Fruit fly (Drosophila melanogaster) whole organism, embryonic: ENCODE results near the gene CG5921.
A peak's percentile ranks its signal among the peaks of the same experiment; 100 is the strongest.

Experiments
- B-H2 ChIP-seq: fragments of 200-800 bp; sonication (Bioruptor generic); optimal IDR thresholded peaks from 2 replicates; lab custom pipeline; 2018; ENCODE audit warnings: missing biosample characterization, mild to moderate bottlenecking, missing genetic modification characterization
- CG10462 ChIP-seq: fragments of 200-800 bp; sonication (Bioruptor generic); optimal IDR thresholded peaks from 2 replicates; lab custom pipeline; 2016; ENCODE audit warnings: missing biosample characterization, missing genetic modification characterization
- CG11398 ChIP-seq: fragments of 200-800 bp; sonication (Bioruptor generic); optimal IDR thresholded peaks from 2 replicates; lab custom pipeline; 2016; ENCODE audit warnings: missing biosample characterization, missing genetic modification characterization
- CG12071 ChIP-seq: fragments of 200-800 bp; sonication (Bioruptor generic); optimal IDR thresholded peaks from 3 replicates; lab custom pipeline; 2018; ENCODE audit warnings: missing biosample characterization, mild to moderate bottlenecking, missing genetic modification characterization
- CG12769 ChIP-seq: fragments of 200-800 bp; sonication (Bioruptor generic); optimal IDR thresholded peaks from 2 replicates; lab custom pipeline; 2019; ENCODE audit warnings: missing biosample characterization, mild to moderate bottlenecking, missing genetic modification characterization, moderate library complexity
- CG13775 ChIP-seq: fragments of 200-800 bp; sonication (Bioruptor generic); optimal IDR thresholded peaks from 3 replicates; lab custom pipeline; 2017; ENCODE audit warnings: missing biosample characterization, mild to moderate bottlenecking, missing genetic modification characterization
- CG1602 ChIP-seq: fragments of 200-800 bp; sonication (Bioruptor generic); optimal IDR thresholded peaks from 3 replicates; lab custom pipeline; 2016; ENCODE audit warnings: missing biosample characterization, missing genetic modification characterization
- CG16815 ChIP-seq: fragments of 200-800 bp; sonication (Bioruptor generic); optimal IDR thresholded peaks from 3 replicates; lab custom pipeline; 2017; ENCODE audit warnings: missing biosample characterization, mild to moderate bottlenecking, missing genetic modification characterization
- CG17802 ChIP-seq: fragments of 200-800 bp; sonication (Bioruptor generic); optimal IDR thresholded peaks from 2 replicates; lab custom pipeline; 2018; ENCODE audit warnings: missing biosample characterization, mild to moderate bottlenecking, missing genetic modification characterization, moderate library complexity
- CG2678 ChIP-seq: fragments of 200-800 bp; sonication (Bioruptor generic); optimal IDR thresholded peaks from 3 replicates; lab custom pipeline; 2019; ENCODE audit warnings: missing biosample characterization, mild to moderate bottlenecking, missing genetic modification characterization, moderate library complexity
- CG3726 ChIP-seq: fragments of 200-800 bp; sonication (Bioruptor generic); IDR thresholded peaks from 3 replicates; pipeline ENCODE4, ENCODE4 v1.3.6; 2022; ENCODE audit warnings: missing biosample characterization, missing genetic modification characterization
- CG4707 ChIP-seq: fragments of 200-800 bp; sonication (Bioruptor generic); optimal IDR thresholded peaks from 2 replicates; lab custom pipeline; 2018; ENCODE audit warnings: missing biosample characterization, mild to moderate bottlenecking, missing genetic modification characterization, moderate library complexity
- CG5245 ChIP-seq: fragments of 200-800 bp; sonication (Bioruptor generic); optimal IDR thresholded peaks from 3 replicates; lab custom pipeline; 2016; ENCODE audit warnings: missing biosample characterization, missing genetic modification characterization
- CG6854 ChIP-seq: fragments of 200-800 bp; sonication (Bioruptor generic); optimal IDR thresholded peaks from 3 replicates; lab custom pipeline; 2017; ENCODE audit warnings: missing biosample characterization, mild to moderate bottlenecking, missing genetic modification characterization
- CG7745 ChIP-seq: fragments of 200-800 bp; sonication (Bioruptor generic); optimal IDR thresholded peaks from 2 replicates; lab custom pipeline; 2018; ENCODE audit warnings: missing biosample characterization, mild to moderate bottlenecking, missing genetic modification characterization, moderate library complexity
- CG8089 ChIP-seq: fragments of 200-800 bp; sonication (Bioruptor generic); optimal IDR thresholded peaks from 3 replicates; lab custom pipeline; 2016; ENCODE audit warnings: missing biosample characterization, missing genetic modification characterization
- CG9215 ChIP-seq: fragments of 200-800 bp; sonication (Bioruptor generic); IDR thresholded peaks from 2 replicates; pipeline ENCODE4 v1.3.6; 2022; ENCODE audit warnings: missing biosample characterization, missing genetic modification characterization
- CG9727 ChIP-seq: fragments of 200-800 bp; sonication (Bioruptor generic); optimal IDR thresholded peaks from 3 replicates; lab custom pipeline; 2017; ENCODE audit warnings: missing biosample characterization, mild to moderate bottlenecking, missing genetic modification characterization
- Dip3 ChIP-seq: fragments of 200-800 bp; sonication (Bioruptor generic); optimal IDR thresholded peaks from 3 replicates; lab custom pipeline; 2016; ENCODE audit warnings: missing biosample characterization, missing genetic modification characterization
- Dref ChIP-seq: fragments of 200-800 bp; sonication (Bioruptor generic); IDR thresholded peaks from 2 replicates; pipeline ENCODE4 v1.3.6; 2022; ENCODE audit warnings: missing biosample characterization, missing genetic modification characterization
- Hsf ChIP-seq: fragments of 200-800 bp; sonication (Bioruptor generic); optimal IDR thresholded peaks from 3 replicates; lab custom pipeline; 2016; ENCODE audit warnings: missing biosample characterization, missing genetic modification characterization
- Meics ChIP-seq: fragments of 200-800 bp; sonication (Bioruptor generic); optimal IDR thresholded peaks from 2 replicates; lab custom pipeline; 2017; ENCODE audit warnings: missing biosample characterization, mild to moderate bottlenecking, missing genetic modification characterization
- Mes4 ChIP-seq: fragments of 200-800 bp; sonication (Bioruptor generic); optimal IDR thresholded peaks from 2 replicates; lab custom pipeline; 2016; ENCODE audit warnings: missing biosample characterization, missing genetic modification characterization
- Pdp1 ChIP-seq, 2 experiments: fragments of 200-800 bp; sonication (Bioruptor generic); optimal IDR thresholded peaks; 3 replicates each; lab custom pipeline; 2016; ENCODE audit warnings: missing biosample characterization in 2 of 2, missing genetic modification characterization in 2 of 2, mild to moderate bottlenecking in 1 of 2, moderate library complexity in 1 of 2
- Sin3A ChIP-seq: fragments of >200 bp; optimal IDR thresholded peaks from 2 replicates; lab custom pipeline; 2018
- Sry-β ChIP-seq: fragments of 200-800 bp; sonication (Bioruptor generic); optimal IDR thresholded peaks from 2 replicates; lab custom pipeline; 2018; ENCODE audit warnings: missing biosample characterization, mild to moderate bottlenecking, missing genetic modification characterization, moderate library complexity
- Taf1 ChIP-seq: fragments of 200-800 bp; sonication (Bioruptor generic); IDR thresholded peaks from 2 replicates; pipeline ENCODE4 v1.3.6; 2022; ENCODE audit warnings: missing biosample characterization, missing genetic modification characterization
- Usf ChIP-seq: fragments of 200-800 bp; sonication (Bioruptor generic); optimal IDR thresholded peaks from 2 replicates; lab custom pipeline; 2017; ENCODE audit warnings: missing genotype, missing biosample characterization, missing genetic modification characterization
- Xbp1 ChIP-seq: fragments of 200-800 bp; sonication (Bioruptor generic); optimal IDR thresholded peaks from 3 replicates; lab custom pipeline; 2016; ENCODE audit warnings: missing biosample characterization, mild to moderate bottlenecking, missing genetic modification characterization
- ac ChIP-seq: fragments of 200-800 bp; sonication (Bioruptor generic); optimal IDR thresholded peaks from 3 replicates; lab custom pipeline; 2017; ENCODE audit warnings: missing biosample characterization, mild to moderate bottlenecking, missing genetic modification characterization
- ap ChIP-seq: fragments of 200-800 bp; sonication (Bioruptor generic); IDR thresholded peaks from 2 replicates; pipeline ENCODE4 v1.3.6; 2022; ENCODE audit warnings: missing biosample characterization, missing genetic modification characterization
- bab2 ChIP-seq: fragments of 200-800 bp; sonication (Bioruptor generic); optimal IDR thresholded peaks from 2 replicates; lab custom pipeline; 2016; ENCODE audit warnings: missing biosample characterization, missing genetic modification characterization
- cg ChIP-seq: fragments of 200-800 bp; sonication (Bioruptor generic); optimal IDR thresholded peaks from 3 replicates; lab custom pipeline; 2019; ENCODE audit warnings: missing biosample characterization, mild to moderate bottlenecking, missing genetic modification characterization, moderate library complexity
- fd102C ChIP-seq: fragments of 200-800 bp; sonication (Bioruptor generic); optimal IDR thresholded peaks from 2 replicates; lab custom pipeline; 2018; ENCODE audit warnings: missing biosample characterization, mild to moderate bottlenecking, missing genetic modification characterization, moderate library complexity
- fd64A ChIP-seq: fragments of 200-800 bp; sonication (Bioruptor generic); optimal IDR thresholded peaks from 3 replicates; lab custom pipeline; 2018; ENCODE audit warnings: missing biosample characterization, mild to moderate bottlenecking, missing genetic modification characterization
- ftz-f1 ChIP-seq: fragments of 200-800 bp; sonication (Bioruptor generic); optimal IDR thresholded peaks from 2 replicates; lab custom pipeline; 2016; ENCODE audit warnings: missing biosample characterization, missing genetic modification characterization
- fu2 ChIP-seq: fragments of 200-800 bp; sonication (Bioruptor generic); optimal IDR thresholded peaks from 2 replicates; lab custom pipeline; 2016; ENCODE audit warnings: missing biosample characterization, missing genetic modification characterization
- gfzf ChIP-seq: fragments of 200-800 bp; sonication (Bioruptor generic); optimal IDR thresholded peaks from 2 replicates; lab custom pipeline; 2016; ENCODE audit warnings: missing biosample characterization, mild to moderate bottlenecking, missing genetic modification characterization, moderate library complexity
- hb ChIP-seq: fragments of 200-800 bp; sonication (Bioruptor generic); IDR thresholded peaks from 3 replicates; pipeline ENCODE4 v1.3.6; 2022; ENCODE audit warnings: missing biosample characterization, missing genetic modification characterization; ENCODE audit not compliant: partially characterized antibody
- klu ChIP-seq: fragments of 200-800 bp; sonication (Bioruptor generic); IDR thresholded peaks from 2 replicates; pipeline ENCODE4 v1.3.6; 2022; ENCODE audit warnings: missing biosample characterization, missing genetic modification characterization
- kni ChIP-seq: fragments of 200-800 bp; sonication (Bioruptor generic); optimal IDR thresholded peaks from 3 replicates; lab custom pipeline; 2017; ENCODE audit warnings: mild to moderate bottlenecking, missing biosample characterization, missing genetic modification reagents, missing genetic modification characterization
- luna ChIP-seq: fragments of 200-800 bp; sonication (Bioruptor generic); optimal IDR thresholded peaks from 2 replicates; lab custom pipeline; 2016; ENCODE audit warnings: missing biosample characterization, missing genetic modification characterization
- oc ChIP-seq: fragments of 200-800 bp; sonication (Bioruptor generic); optimal IDR thresholded peaks from 2 replicates; lab custom pipeline; 2018; ENCODE audit warnings: missing biosample characterization, mild to moderate bottlenecking, missing genetic modification characterization, moderate library complexity
- peb ChIP-seq: fragments of 200-800 bp; sonication (Bioruptor generic); IDR thresholded peaks from 2 replicates; pipeline ENCODE4 v1.3.6; 2022; ENCODE audit warnings: missing biosample characterization, missing genetic modification characterization
- phol ChIP-seq: fragments of 200-800 bp; sonication (Bioruptor generic); optimal IDR thresholded peaks from 3 replicates; lab custom pipeline; 2018; ENCODE audit warnings: missing biosample characterization, mild to moderate bottlenecking, missing genetic modification characterization, moderate library complexity
- pros ChIP-seq: fragments of 200-800 bp; sonication (Bioruptor generic); optimal IDR thresholded peaks from 3 replicates; lab custom pipeline; 2019; ENCODE audit warnings: missing biosample characterization, mild to moderate bottlenecking, missing genetic modification characterization, moderate library complexity
- ro ChIP-seq: fragments of 200-800 bp; sonication (Bioruptor generic); IDR thresholded peaks from 2 replicates; pipeline ENCODE4 v1.3.6; 2022; ENCODE audit warnings: missing biosample characterization, missing genetic modification characterization
- scrt ChIP-seq: fragments of 200-800 bp; sonication (Bioruptor generic); optimal IDR thresholded peaks from 2 replicates; lab custom pipeline; 2018; ENCODE audit warnings: missing biosample characterization, mild to moderate bottlenecking, missing genetic modification characterization, moderate library complexity
- sisA ChIP-seq: fragments of 200-800 bp; sonication (Bioruptor generic); IDR thresholded peaks from 2 replicates; pipeline ENCODE4 v1.3.6; 2022; ENCODE audit warnings: missing biosample characterization, missing genetic modification characterization
- ssp ChIP-seq: fragments of 200-800 bp; sonication (Bioruptor generic); IDR thresholded peaks from 2 replicates; pipeline ENCODE4 v1.3.6; 2022; ENCODE audit warnings: missing biosample characterization, missing genetic modification characterization
- wdn ChIP-seq: fragments of 200-800 bp; sonication (Bioruptor generic); IDR thresholded peaks from 2 replicates; pipeline ENCODE4 v1.3.6; 2022; ENCODE audit warnings: missing biosample characterization, missing genetic modification characterization

The CG5921 gene

DNA sequence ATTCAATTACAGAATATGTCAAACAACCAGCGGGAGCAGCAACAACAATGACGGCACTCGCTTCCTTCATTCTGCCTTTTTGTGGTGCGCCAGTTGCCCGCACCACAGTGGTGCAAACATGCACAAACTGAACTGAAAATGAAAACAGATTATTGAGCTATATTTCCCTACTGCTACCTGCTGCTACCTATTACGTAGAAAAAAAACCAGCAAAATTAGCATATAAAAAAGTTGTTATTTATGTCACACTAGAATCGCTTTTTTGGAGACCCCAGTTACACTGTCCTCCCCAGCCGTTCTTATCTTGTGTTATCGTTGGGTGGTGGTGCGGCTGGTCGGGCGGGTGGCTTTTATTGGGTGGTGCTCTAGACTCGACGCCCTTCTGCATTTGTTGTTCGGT is 47.0 kb downstream of the CG5921 start (continued):
- peak; percentile 77 for TF ChIP-seq CG1602 (GFP tag; lab: Kevin White, UChicago)
- TF ChIP-seq CG8089 (GFP tag; lab: Kevin White, UChicago): peak; percentile 69
- TF ChIP-seq CG9215 (GFP tag; lab: Robert Waterston, UW): peak; percentile 78
- TF ChIP-seq CG17802 (tag; lab: Kevin White, UChicago): peak; percentile 60
- peak; percentile 35 for TF ChIP-seq fu2 (GFP tag; lab: Kevin White, UChicago)
- TF ChIP-seq CG3726: peak; percentile 60; the same call in 1 of the 3 replicates
- peak; percentile 66 for TF ChIP-seq CG11398 (GFP tag; lab: Kevin White, UChicago)
- peak; percentile 75 for TF ChIP-seq oc
- no peak for TF ChIP-seq ac (GFP tag; lab: Kevin White, UChicago)
- TF ChIP-seq CG12071 (GFP tag; lab: Kevin White, UChicago): peak; percentile 82
- TF ChIP-seq CG2678 (tag; lab: Kevin White, UChicago): peak; percentile 81
- peak; percentile 55 for TF ChIP-seq CG16815
- no peak for TF ChIP-seq hb (GFP tag; lab: Robert Waterston, UW)
- TF ChIP-seq bab2: peak; percentile 74
- TF ChIP-seq scrt (GFP tag; lab: Kevin White, UChicago): peak; percentile 61
- TF ChIP-seq Usf (GFP tag; lab: Kevin White, UChicago): peak; percentile 33
- peak; percentile 76 for TF ChIP-seq wdn (GFP tag; lab: Robert Waterston, UW)
- TF ChIP-seq CG9727 (GFP tag; lab: Kevin White, UChicago): peak; percentile 71
- no peak for TF ChIP-seq gfzf (GFP tag; lab: Kevin White, UChicago)
- no peak for TF ChIP-seq CG7745 (tag; lab: Kevin White, UChicago)
- TF ChIP-seq Xbp1 (GFP tag; lab: Kevin White, UChicago): peak; percentile 83
- peak; percentile 76 for TF ChIP-seq ro (GFP tag; lab: Robert Waterston, UW)
- peak; percentile 80 for TF ChIP-seq ssp (GFP tag; lab: Robert Waterston, UW)
- TF ChIP-seq Sry-β (GFP tag; lab: Kevin White, UChicago): no peak
- TF ChIP-seq CG10462 (GFP tag; lab: Kevin White, UChicago): peak; percentile 47
- TF ChIP-seq CG12769 (tag; lab: Kevin White, UChicago): peak; percentile 86
- peak; percentile 56 for TF ChIP-seq CG13775 (GFP tag; lab: Kevin White, UChicago)
- TF ChIP-seq CG4707 (GFP tag; lab: Kevin White, UChicago): peak; percentile 15
- peak; percentile 29 for TF ChIP-seq CG6854 (GFP tag; lab: Kevin White, UChicago)
- no peak for TF ChIP-seq cg (GFP tag; lab: Kevin White, UChicago)
- TF ChIP-seq kni: no peak
- no peak for TF ChIP-seq Sin3A (lab: Kevin White, UChicago)
- TF ChIP-seq fd64A (GFP tag; lab: Kevin White, UChicago): peak; percentile 46
- peak; percentile 29 for TF ChIP-seq luna
- TF ChIP-seq Dref (GFP tag; lab: Robert Waterston, UW): 0 out of 2 replicates have a peak, but pooled peaks have one; percentile 34
- TF ChIP-seq Taf1 (GFP tag; lab: Robert Waterston, UW): peak; percentile 80
- peak; percentile 81 for TF ChIP-seq CG5245 (GFP tag; lab: Kevin White, UChicago)
- TF ChIP-seq pros: no peak
- TF ChIP-seq klu (GFP tag; lab: Robert Waterston, UW): peak; percentile 71
- peak; percentile 70 for TF ChIP-seq Mes4 (GFP tag; lab: Kevin White, UChicago)
- peak; percentile 83 for TF ChIP-seq Meics (GFP tag; lab: Kevin White, UChicago)
- TF ChIP-seq Hsf: peak; percentile 78
- TF ChIP-seq fd102C: no peak
- no peak for TF ChIP-seq ftz-f1 (GFP tag; lab: Kevin White, UChicago)
- TF ChIP-seq ap (GFP tag; lab: Robert Waterston, UW): peak; percentile 76
- peak; percentile 74 for TF ChIP-seq phol (tag; lab: Kevin White, UChicago)
- TF ChIP-seq Dip3: peak; percentile 67
- peak; percentile 85 for TF ChIP-seq sisA (GFP tag; lab: Robert Waterston, UW)
- peak; percentile 79 to 84 for TF ChIP-seq Pdp1 (GFP tag; optimal IDR thresholded peaks at IDR 0.05; lab: Kevin White, UChicago)
- peak; percentile 91 for TF ChIP-seq peb (GFP tag; lab: Robert Waterston, UW)
- no peak for TF ChIP-seq B-H2 (GFP tag; lab: Kevin White, UChicago)
